Worm (Caenorhabditis elegans): ENCODE results near the gene dpy-27.

Gene dpy-27

ce11 chrIII:3800934-3801252, 18.6 kb downstream of the dpy-27 start:
- no peak for TF ChIP-seq tbx-8 (GFP tag; optimal IDR thresholded peaks at IDR 0.05)
- no peak for TF ChIP-seq snpc-4 (tag; optimal IDR thresholded peaks at IDR 0.05)
- TF ChIP-seq unc-39 (tag; optimal IDR thresholded peaks at IDR 0.05): no peak
- TF ChIP-seq nhr-12 (tag; optimal IDR thresholded peaks at IDR 0.05): no peak
- TF ChIP-seq mep-1 (tag; optimal IDR thresholded peaks at IDR 0.05): no peak
- no peak for TF ChIP-seq unc-62 (GFP tag; optimal IDR thresholded peaks at IDR 0.05)
- no peak for TF ChIP-seq ceh-43 (GFP tag; optimal IDR thresholded peaks at IDR 0.05)
- no peak for TF ChIP-seq nhr-237 (tag; optimal IDR thresholded peaks at IDR 0.05)
- no peak for TF ChIP-seq zip-8 (tag; optimal IDR thresholded peaks at IDR 0.05)
- TF ChIP-seq hlh-1 (tag; optimal IDR thresholded peaks at IDR 0.05): no peak
- no peak for TF ChIP-seq mab-5 (tag; optimal IDR thresholded peaks at IDR 0.05)

- no peak for TF ChIP-seq mls-2 (tag; optimal IDR thresholded peaks at IDR 0.05)
- TF ChIP-seq cnd-1 (tag; optimal IDR thresholded peaks at IDR 0.05): no peak
- no peak for TF ChIP-seq unc-120 (tag; optimal IDR thresholded peaks at IDR 0.05; ENCODE audit: poor library complexity, severe bottlenecking)
- no peak for TF ChIP-seq flh-1 (GFP tag; optimal IDR thresholded peaks at IDR 0.05)
- no peak for TF ChIP-seq ceh-43 (GFP tag; optimal IDR thresholded peaks at IDR 0.05)
- no peak for TF ChIP-seq lsy-2 (tag; optimal IDR thresholded peaks at IDR 0.05)
- TF ChIP-seq unc-62 (GFP tag; optimal IDR thresholded peaks at IDR 0.05): no peak
- TF ChIP-seq mab-5 (tag; optimal IDR thresholded peaks at IDR 0.05): no peak
- TF ChIP-seq nhr-2 (tag; optimal IDR thresholded peaks at IDR 0.05): no peak
- no peak for TF ChIP-seq mep-1 (tag; optimal IDR thresholded peaks at IDR 0.05)
- TF ChIP-seq hlh-1 (tag; optimal IDR thresholded peaks at IDR 0.05): no peak
- TF ChIP-seq sptf-1 (tag; optimal IDR thresholded peaks at IDR 0.05): no peak
- TF ChIP-seq ztf-11 (tag; optimal IDR thresholded peaks at IDR 0.05): no peak
These were observed 19.1 kb downstream of the dpy-27 start, which contains the start of gene mtm-3 for ce11 chrIII:3800240-3800933. Gene mtm-3, minus strand, starts transcription at chrIII:3800467.

ce11 chrIII:3799213-3799612, 20.3 kb downstream of the dpy-27 start:
- TF ChIP-seq unc-120 (tag; optimal IDR thresholded peaks at IDR 0.05; ENCODE audit: poor library complexity, severe bottlenecking) (peak; percentile 2), unc-62 (GFP tag; optimal IDR thresholded peaks at IDR 0.05) (no peak)

ce11 chrIII:3798416-3798815, 21.1 kb downstream of the dpy-27 start:
- TF ChIP-seq tbx-8 (GFP tag; optimal IDR thresholded peaks at IDR 0.05): no peak
- no peak for TF ChIP-seq unc-39 (tag; optimal IDR thresholded peaks at IDR 0.05)
- TF ChIP-seq sptf-1 (tag; optimal IDR thresholded peaks at IDR 0.05): no peak
- TF ChIP-seq drap-1 (GFP tag; optimal IDR thresholded peaks at IDR 0.05): no peak
- no peak for TF ChIP-seq pha-4 (tag; optimal IDR thresholded peaks at IDR 0.05)
- no peak for TF ChIP-seq lin-32 (GFP tag; optimal IDR thresholded peaks at IDR 0.05)
- no peak for TF ChIP-seq lsy-2 (tag; optimal IDR thresholded peaks at IDR 0.05)
- no peak for TF ChIP-seq nhr-2 (tag; optimal IDR thresholded peaks at IDR 0.05)
- TF ChIP-seq bed-3 (GFP tag; optimal IDR thresholded peaks at IDR 0.05): no peak
- no peak for TF ChIP-seq flh-1 (GFP tag; optimal IDR thresholded peaks at IDR 0.05)
- TF ChIP-seq hlh-1 (tag; optimal IDR thresholded peaks at IDR 0.05): no peak
- no peak for TF ChIP-seq elt-3 (tag; optimal IDR thresholded peaks at IDR 0.05)
- TF ChIP-seq lin-13 (tag; optimal IDR thresholded peaks at IDR 0.05): no peak
- TF ChIP-seq mep-1 (tag; optimal IDR thresholded peaks at IDR 0.05): no peak
- no peak for TF ChIP-seq M03D4.4 (tag; optimal IDR thresholded peaks at IDR 0.05)
- TF ChIP-seq nhr-28 (tag; optimal IDR thresholded peaks at IDR 0.05): no peak
- TF ChIP-seq nhr-76 (tag; optimal IDR thresholded peaks at IDR 0.05): no peak
- TF ChIP-seq sem-2 (GFP tag; optimal IDR thresholded peaks at IDR 0.05): no peak
- no peak for TF ChIP-seq ces-1 (GFP tag; optimal IDR thresholded peaks at IDR 0.05)

ce11 chrIII:3797180-3798026, 22.1 kb downstream of the dpy-27 start:
- peak; percentile 90 for TF ChIP-seq elt-1 (tag; optimal IDR thresholded peaks at IDR 0.05; ENCODE audit: borderline replicate concordance, insufficient read depth)
- no peak for TF ChIP-seq ztf-11 (tag; optimal IDR thresholded peaks at IDR 0.05)

Measured in whole organism, mixed stage, embryonic.